Worm (Caenorhabditis elegans) whole organism, late embryonic: ENCODE data around the gene F59C12.3.

Experiments
- T23F11.4 ChIP-seq: fragments of 200-800 bp; sonication (Bioruptor generic); optimal IDR thresholded peaks from 2 replicates; lab custom pipeline; 2018; ENCODE audit warnings: mild to moderate bottlenecking, missing genetic modification characterization, missing compliant biosample characterization
- ama-1 ChIP-seq: fragments of 150-350 bp; optimal IDR thresholded peaks from 2 replicates; lab custom pipeline; 2014
- hlh-13 ChIP-seq: fragments of 200-800 bp; sonication (Bioruptor generic); optimal IDR thresholded peaks from 2 replicates; lab custom pipeline; 2018; ENCODE audit warnings: mild to moderate bottlenecking, missing genetic modification characterization, missing compliant biosample characterization
- hlh-6 ChIP-seq: sonication (generic microtip); optimal IDR thresholded peaks from 2 replicates; lab custom pipeline; 2016; ENCODE audit warnings: missing genotype, missing genetic modification characterization, missing compliant biosample characterization
- mec-3 ChIP-seq: sonication (generic microtip); optimal IDR thresholded peaks from 2 replicates; lab custom pipeline; 2016; ENCODE audit warnings: borderline replicate concordance, missing genetic modification characterization, missing compliant biosample characterization
- pag-3 ChIP-seq: sonication (generic microtip); optimal IDR thresholded peaks from 2 replicates; lab custom pipeline; 2016; ENCODE audit warnings: missing compliant biosample characterization, missing genetic modification characterization, borderline replicate concordance

DNA sequence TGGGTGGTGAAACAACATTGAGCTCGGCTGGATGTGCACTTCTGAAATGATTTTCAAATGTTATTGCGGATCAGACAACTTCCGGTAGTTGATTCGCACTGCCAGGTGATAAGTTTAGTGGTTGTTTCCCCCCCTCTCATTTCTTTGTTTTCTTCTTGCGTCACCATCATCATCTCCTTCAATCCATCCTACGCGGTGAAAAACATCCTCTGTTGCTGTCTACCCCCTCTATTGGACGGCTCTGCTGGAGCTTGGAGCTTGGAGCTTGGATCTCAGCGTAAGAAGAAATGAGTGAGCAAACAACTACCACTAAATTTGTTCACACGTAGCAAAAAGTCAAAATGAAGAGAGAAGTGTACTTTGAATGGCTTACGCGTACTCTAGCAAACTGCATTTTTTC is 32.4 kb upstream of the F59C12.3 start:
- no peak for TF ChIP-seq ama-1 (lab: Kevin White, UChicago)
- no peak for TF ChIP-seq mec-3 (tag; lab: Kevin White, UChicago)
- no peak for TF ChIP-seq hlh-13 (GFP tag; lab: Kevin White, UChicago)
- TF ChIP-seq pag-3 (tag; lab: Kevin White, UChicago) = no peak
- no peak for TF ChIP-seq hlh-6
- no peak for TF ChIP-seq T23F11.4
